Worm (Caenorhabditis elegans) whole organism, midembryonic: ENCODE measurements around the gene K07F5.7.

ENCODE experiments used
- flt-1 ChIP-seq: fragments of 200-800 bp; sonication (Bioruptor generic); IDR thresholded peaks from 2 replicates; pipeline ENCODE4 v1.3.6; 2022; ENCODE audit warnings: missing genetic modification characterization, missing compliant biosample characterization
- klf-2 ChIP-seq: fragments of 200-800 bp; sonication (Bioruptor generic); conservative IDR thresholded peaks from 2 replicates; pipeline ENCODE4 v1.3.6; 2022; ENCODE audit warnings: missing genetic modification reagents, missing genetic modification characterization, missing compliant biosample characterization
- med-1 ChIP-seq: sonication (generic microtip); optimal IDR thresholded peaks from 2 replicates; lab custom pipeline; 2017; ENCODE audit warnings: missing genetic modification characterization, mild to moderate bottlenecking, missing compliant biosample characterization, antibody characterized with exemption, missing genetic modification reagents; ENCODE audit not compliant: insufficient read depth
- ref-1 ChIP-seq: fragments of 200-800 bp; sonication (Bioruptor generic); conservative IDR thresholded peaks from 2 replicates; pipeline ENCODE4 v1.3.6; 2022; ENCODE audit warnings: missing genetic modification reagents, missing genetic modification characterization, missing compliant biosample characterization
- tab-1 ChIP-seq: fragments of 200-800 bp; sonication (Bioruptor generic); IDR thresholded peaks from 2 replicates; pipeline ENCODE4 v1.3.6; 2022; ENCODE audit warnings: missing genetic modification characterization, missing compliant biosample characterization
- ztf-23 ChIP-seq: fragments of 200-800 bp; sonication (Bioruptor generic); IDR thresholded peaks from 2 replicates; pipeline ENCODE4 v1.3.6; 2022; ENCODE audit warnings: missing genetic modification reagents, missing genetic modification characterization, missing compliant biosample characterization
- ztf-29 ChIP-seq: fragments of 200-800 bp; sonication (Bioruptor generic); IDR thresholded peaks from 2 replicates; pipeline ENCODE4 v1.3.6; 2022; ENCODE audit warnings: missing genetic modification reagents, missing genetic modification characterization, missing compliant biosample characterization

DNA sequence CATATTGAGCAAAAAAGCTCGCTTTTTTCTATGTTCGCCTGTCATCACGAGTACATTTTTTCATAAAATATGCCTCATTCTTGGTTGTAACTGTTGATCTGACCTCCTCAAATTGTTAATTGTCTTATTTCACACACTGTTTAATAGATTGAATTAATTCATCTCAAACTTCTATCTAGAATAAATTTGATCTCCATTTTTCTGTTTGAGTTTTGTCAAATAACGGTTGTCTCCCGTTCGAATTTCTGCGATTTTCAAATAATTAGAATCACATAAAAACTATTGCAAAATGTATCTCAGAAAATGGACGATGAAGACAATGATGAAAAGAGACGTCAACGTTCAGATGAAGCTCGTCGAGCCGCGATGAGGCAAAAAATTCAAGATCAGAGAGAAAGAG, 13.9 kb upstream of the K07F5.7 start, which contains the start of gene K07F5.14:
- TF ChIP-seq ztf-29 (GFP tag; lab: Robert Waterston, UW): no peak
- no peak for TF ChIP-seq ztf-23
- TF ChIP-seq flt-1 (GFP tag; lab: Robert Waterston, UW): no peak
- no peak for TF ChIP-seq med-1 (GFP tag; lab: Kevin White, UChicago)
- TF ChIP-seq tab-1: no peak
- TF ChIP-seq klf-2 (GFP tag; lab: Robert Waterston, UW): no peak
- no peak for TF ChIP-seq ref-1
